In the genomic region with DNA sequence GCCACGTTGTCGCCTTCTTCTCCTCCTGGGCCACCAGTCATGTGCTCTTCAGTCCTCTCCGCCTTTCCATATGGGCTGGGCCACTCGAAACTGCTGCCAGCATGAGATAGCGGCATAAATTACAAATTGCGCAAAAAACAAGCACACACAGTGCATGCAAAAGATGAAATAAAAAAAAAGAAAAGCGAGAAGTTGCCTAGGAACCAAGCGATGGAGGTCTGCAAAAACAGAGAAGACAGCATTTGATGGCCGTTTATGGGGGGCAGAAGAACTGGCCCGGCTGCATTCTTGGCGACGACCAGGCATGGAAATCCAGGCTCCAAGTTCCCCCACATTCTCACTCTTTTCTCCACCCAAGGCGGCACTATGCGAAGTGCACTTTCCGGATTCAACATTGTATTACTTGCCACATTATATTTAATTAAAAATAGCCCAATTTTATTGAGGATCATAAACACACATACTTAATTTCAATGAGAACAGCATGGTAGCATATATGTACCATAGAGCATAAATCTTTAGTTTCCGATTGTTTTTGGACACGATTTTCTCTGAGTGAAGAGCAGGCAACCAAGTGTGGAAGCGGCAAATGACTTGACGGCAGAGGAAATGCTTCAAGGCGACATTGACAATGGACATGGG, we compare ENCODE assay signal across 1 fruit fly cellular context.
A peak's percentile ranks its signal among the peaks of the same experiment; 100 is the strongest.
TF ChIP-seq lines count a peak whose summit lies in the region.

No protein-coding gene starts in this region.

TF ChIP-seq in whole organism, prepupa, 60 proteins besides CTCF, POLR2A, EP300 and RAD21 (continued from another document):
- TF ChIP-seq CG8119 (GFP tag; IDR thresholded peaks at IDR 0.05; lab: Robert Waterston, UW) (peak; percentile 48; the same call in 2 of the 3 replicates), Hr4 (GFP tag; optimal IDR thresholded peaks at IDR 0.05; lab: Kevin White, UChicago) (peak; percentile 44), Lpt (GFP tag; optimal IDR thresholded peaks at IDR 0.05; lab: Kevin White, UChicago) (peak; percentile 72), CG7368 (GFP tag; optimal IDR thresholded peaks at IDR 0.05; lab: Kevin White, UChicago) (no peak), Met (GFP tag; optimal IDR thresholded peaks at IDR 0.05; lab: Kevin White, UChicago) (no peak), Blimp-1 (GFP tag; optimal IDR thresholded peaks at IDR 0.05; lab: Kevin White, UChicago) (no peak), Hr38 (GFP tag; optimal IDR thresholded peaks at IDR 0.05; lab: Kevin White, UChicago) (no peak), CG6163 (GFP tag; IDR thresholded peaks at IDR 0.05; lab: Robert Waterston, UW) (peak; percentile 54; the same call in 2 of the 3 replicates), topi (GFP tag; optimal IDR thresholded peaks at IDR 0.05; lab: Kevin White, UChicago) (no peak), dsx (GFP tag; optimal IDR thresholded peaks at IDR 0.05; lab: Kevin White, UChicago; ENCODE audit: poor library complexity, severe bottlenecking) (peak; percentile 87), CG3919 (GFP tag; optimal IDR thresholded peaks at IDR 0.05; lab: Kevin White, UChicago) (peak; percentile 67), Ets21C (GFP tag; optimal IDR thresholded peaks at IDR 0.05; lab: Kevin White, UChicago) (no peak), vri (GFP tag; optimal IDR thresholded peaks at IDR 0.05; lab: Kevin White, UChicago) (no peak), Sox14 (GFP tag; optimal IDR thresholded peaks at IDR 0.05; lab: Kevin White, UChicago) (peak; percentile 73), CG34406 (GFP tag; optimal IDR thresholded peaks at IDR 0.05; lab: Kevin White, UChicago) (peak; percentile 8), CG32006 (GFP tag; optimal IDR thresholded peaks at IDR 0.05; lab: Kevin White, UChicago) (peak; percentile 73), cyc (GFP tag; optimal IDR thresholded peaks at IDR 0.05; lab: Kevin White, UChicago) (no peak), CG6276 (GFP tag; optimal IDR thresholded peaks at IDR 0.05; lab: Kevin White, UChicago) (peak; percentile 52), CG15336 (GFP tag; IDR thresholded peaks at IDR 0.05; lab: Robert Waterston, UW) (peak; percentile 55), Smox (GFP tag; optimal IDR thresholded peaks at IDR 0.05; lab: Kevin White, UChicago) (no peak), CG6808 (GFP tag; optimal IDR thresholded peaks at IDR 0.05; lab: Kevin White, UChicago) (peak; percentile 51)
